Worm (Caenorhabditis elegans) whole organism, L4 larva: ENCODE results near the gene nlp-21.

Source experiments
- D1046.2 ChIP-seq: fragments of 200-800 bp; sonication (Bioruptor generic); IDR thresholded peaks from 2 replicates; pipeline ENCODE4 v1.3.6; 2022; ENCODE audit warnings: missing genetic modification characterization, missing compliant biosample characterization
- F26F4.8 ChIP-seq: fragments of 200-800 bp; sonication (Bioruptor generic); conservative IDR thresholded peaks from 2 replicates; pipeline ENCODE4 v1.3.6; 2022; ENCODE audit warnings: missing genetic modification characterization, missing compliant biosample characterization
- F44E2.7 ChIP-seq: fragments of 200-800 bp; sonication (Bioruptor generic); IDR thresholded peaks from 2 replicates; pipeline ENCODE4 v2.1.2; 2022; ENCODE audit warnings: missing genetic modification characterization, missing compliant biosample characterization
- T20F7.1 ChIP-seq: fragments of 200-800 bp; sonication (Bioruptor generic); optimal IDR thresholded peaks from 2 replicates; lab custom pipeline; 2018; ENCODE audit warnings: mild to moderate bottlenecking, missing genetic modification characterization, missing compliant biosample characterization
- T26A8.4 ChIP-seq: fragments of 200-800 bp; sonication (Bioruptor generic); IDR thresholded peaks from 2 replicates; pipeline ENCODE4 v1.3.6; 2022; ENCODE audit warnings: missing genetic modification characterization, missing compliant biosample characterization
- Y105C5A.15 ChIP-seq: fragments of 200-800 bp; sonication (Bioruptor generic); IDR thresholded peaks from 2 replicates; pipeline ENCODE4 v1.3.6; 2022; ENCODE audit warnings: missing genetic modification characterization, missing compliant biosample characterization
- Y5F2A.4 ChIP-seq: fragments of 200-800 bp; sonication (Bioruptor generic); optimal IDR thresholded peaks from 2 replicates; lab custom pipeline; 2018; ENCODE audit warnings: mild to moderate bottlenecking, missing genetic modification characterization, missing compliant biosample characterization
- Y75B8A.6 ChIP-seq: fragments of 200-800 bp; sonication (Bioruptor generic); IDR thresholded peaks from 2 replicates; pipeline ENCODE4 v1.3.6; 2022; ENCODE audit warnings: missing genetic modification reagents, missing genetic modification characterization, missing compliant biosample characterization
- ZK546.5 ChIP-seq, 2 experiments: sonication (generic microtip); optimal IDR thresholded peaks; 2 replicates each; lab custom pipeline; 2017; ENCODE audit warnings: missing biosample characterization in 2 of 2, missing genetic modification characterization in 2 of 2
- arid-1 ChIP-seq: fragments of 200-800 bp; sonication (Bioruptor generic); conservative IDR thresholded peaks from 2 replicates; pipeline ENCODE4 v1.3.6; 2022; ENCODE audit warnings: missing genetic modification reagents, missing genetic modification characterization, missing compliant biosample characterization
- ceh-44 ChIP-seq: fragments of 200-800 bp; sonication (Bioruptor generic); IDR thresholded peaks from 2 replicates; pipeline ENCODE4 v1.3.6; 2022; ENCODE audit warnings: missing genetic modification reagents, missing genetic modification characterization, missing compliant biosample characterization
- ctbp-1 ChIP-seq: fragments of 200-800 bp; sonication (Bioruptor generic); IDR thresholded peaks from 2 replicates; pipeline ENCODE4 v1.3.6; 2022; ENCODE audit warnings: missing genetic modification reagents, missing genetic modification characterization, missing compliant biosample characterization
- daf-16 ChIP-seq, 3 experiments: sonication (generic microtip); optimal IDR thresholded peaks; 2 replicates each; lab custom pipeline; 2016 to 2017; ENCODE audit warnings: missing genetic modification characterization in 3 of 3, missing genetic modification reagents in 3 of 3, mild to moderate bottlenecking in 2 of 3, missing compliant biosample characterization in 2 of 3, missing biosample characterization in 1 of 3, moderate library complexity in 1 of 3
- daf-19 ChIP-seq: fragments of 200-800 bp; sonication (Bioruptor generic); conservative IDR thresholded peaks from 2 replicates; pipeline ENCODE4 v1.3.6; 2022; ENCODE audit warnings: missing genetic modification characterization, missing compliant biosample characterization
- dmd-6 ChIP-seq: fragments of 200-800 bp; sonication (Bioruptor generic); IDR thresholded peaks from 2 replicates; pipeline ENCODE4 v1.3.6; 2022; ENCODE audit warnings: missing genetic modification reagents, missing genetic modification characterization, missing compliant biosample characterization
- dpl-1 ChIP-seq: fragments of 150-350 bp; optimal IDR thresholded peaks from 2 replicates; lab custom pipeline; 2014; ENCODE audit warnings: missing biosample characterization, missing genetic modification reagents, missing genetic modification characterization
- dve-1 ChIP-seq: sonication (generic microtip); optimal IDR thresholded peaks from 2 replicates; lab custom pipeline; 2017; ENCODE audit warnings: antibody characterized with exemption, mild to moderate bottlenecking, missing genetic modification characterization, missing compliant biosample characterization; ENCODE audit not compliant: insufficient read depth
- egl-43 ChIP-seq: fragments of 200-800 bp; sonication (Bioruptor generic); IDR thresholded peaks from 2 replicates; pipeline ENCODE4 v1.3.6; 2022; ENCODE audit warnings: missing genetic modification reagents, missing genetic modification characterization, missing compliant biosample characterization
- fkh-10 ChIP-seq: fragments of 150-350 bp; optimal IDR thresholded peaks from 2 replicates; lab custom pipeline; 2014; ENCODE audit warnings: missing biosample characterization, missing genetic modification reagents, missing genetic modification characterization
- fos-1 ChIP-seq: fragments of 150-350 bp; optimal IDR thresholded peaks from 2 replicates; lab custom pipeline; 2014; ENCODE audit warnings: missing biosample characterization, missing genetic modification characterization
- hif-1 ChIP-seq, 2 experiments: sonication (generic microtip); optimal IDR thresholded peaks; 2 replicates each; lab custom pipeline; 2016 to 2017; ENCODE audit warnings: missing compliant biosample characterization in 2 of 2, missing genetic modification characterization in 2 of 2, missing genetic modification reagents in 2 of 2, missing genotype in 2 of 2, mild to moderate bottlenecking in 1 of 2
- hlh-11 ChIP-seq: fragments of 200-800 bp; sonication (Bioruptor generic); optimal IDR thresholded peaks from 2 replicates; lab custom pipeline; 2018; ENCODE audit warnings: mild to moderate bottlenecking, missing genetic modification characterization, missing compliant biosample characterization
- hlh-30 ChIP-seq: sonication (generic microtip); optimal IDR thresholded peaks from 2 replicates; lab custom pipeline; 2017; ENCODE audit warnings: antibody characterized with exemption, mild to moderate bottlenecking, missing genetic modification characterization, missing compliant biosample characterization; ENCODE audit not compliant: insufficient read depth
- hmg-1.1 ChIP-seq: fragments of 200-800 bp; sonication (Bioruptor generic); IDR thresholded peaks from 2 replicates; pipeline ENCODE4 v1.3.6; 2022; ENCODE audit warnings: missing genetic modification reagents, missing genetic modification characterization, missing compliant biosample characterization
- lim-7 ChIP-seq: fragments of 200-800 bp; sonication (Bioruptor generic); IDR thresholded peaks from 2 replicates; pipeline ENCODE4 v1.3.6; 2022; ENCODE audit warnings: missing genetic modification characterization, missing compliant biosample characterization
- lin-13 ChIP-seq: fragments of 150-350 bp; optimal IDR thresholded peaks from 2 replicates; lab custom pipeline; 2014; ENCODE audit warnings: missing biosample characterization, missing genetic modification reagents, missing genetic modification characterization
- lsy-2 ChIP-seq, 2 experiments: fragments of 150-350 bp in 1 of 2; sonication (generic microtip) in 1 of 2; optimal IDR thresholded peaks; 2 replicates each; lab custom pipeline; 2014 to 2017; ENCODE audit warnings: missing biosample characterization in 2 of 2, missing genetic modification characterization in 2 of 2
- mdl-1 ChIP-seq, 2 experiments: fragments of 150-350 bp in 1 of 2; sonication (generic microtip) in 1 of 2; optimal IDR thresholded peaks; 2 replicates each; lab custom pipeline; 2014 to 2017; ENCODE audit warnings: missing biosample characterization in 2 of 2, missing genetic modification characterization in 2 of 2
- mep-1 ChIP-seq: fragments of 150-350 bp; sonication (generic microtip); optimal IDR thresholded peaks from 3 replicates; lab custom pipeline; 2014; ENCODE audit warnings: missing biosample characterization, missing genetic modification characterization
- mxl-2 ChIP-seq: fragments of 200-800 bp; sonication (Bioruptor generic); conservative IDR thresholded peaks from 2 replicates; pipeline ENCODE4 v1.3.6; 2022; ENCODE audit warnings: missing genetic modification reagents, missing genetic modification characterization, missing compliant biosample characterization
- nhr-25 ChIP-seq: sonication (generic microtip); optimal IDR thresholded peaks from 2 replicates; lab custom pipeline; 2017; ENCODE audit warnings: missing genetic modification characterization, mild to moderate bottlenecking, missing compliant biosample characterization, antibody characterized with exemption, moderate library complexity, borderline replicate concordance; ENCODE audit not compliant: insufficient read depth
- nhr-28 ChIP-seq: fragments of 150-350 bp; optimal IDR thresholded peaks from 2 replicates; lab custom pipeline; 2014; ENCODE audit warnings: missing biosample characterization, missing genetic modification characterization
- nhr-41 ChIP-seq: fragments of 200-800 bp; sonication (Bioruptor generic); IDR thresholded peaks from 2 replicates; pipeline ENCODE4 v1.3.6; 2022; ENCODE audit warnings: missing genetic modification reagents, missing genetic modification characterization, missing compliant biosample characterization
- nhr-48 ChIP-seq: sonication (generic microtip); optimal IDR thresholded peaks from 2 replicates; lab custom pipeline; 2016; ENCODE audit warnings: mild to moderate bottlenecking, missing genetic modification characterization, missing compliant biosample characterization
- pha-4 ChIP-seq, 2 experiments: fragments of 150-350 bp in 1 of 2; fragments of 200-800 bp in 1 of 2; sonication (Bioruptor generic) in 1 of 2; IDR thresholded peaks in 1 of 2; optimal IDR thresholded peaks in 1 of 2; 2 replicates each; pipeline versions ENCODE4 v1.3.6 to Lab custom; 2014 to 2022; ENCODE audit warnings: missing genetic modification characterization in 2 of 2, missing genetic modification reagents in 2 of 2, missing biosample characterization in 1 of 2, missing compliant biosample characterization in 1 of 2
- php-3 ChIP-seq: fragments of 200-800 bp; sonication (Bioruptor generic); IDR thresholded peaks from 2 replicates; pipeline ENCODE4 v1.3.6; 2022; ENCODE audit warnings: missing genetic modification reagents, missing genetic modification characterization, missing compliant biosample characterization
- rbr-2 ChIP-seq: sonication (generic microtip); optimal IDR thresholded peaks from 2 replicates; lab custom pipeline; 2016; ENCODE audit warnings: missing genotype, missing genetic modification characterization, missing compliant biosample characterization
- set-16 ChIP-seq: fragments of 200-800 bp; sonication (Bioruptor generic); IDR thresholded peaks from 2 replicates; pipeline ENCODE4 v1.3.6; 2022; ENCODE audit warnings: missing genetic modification reagents, missing genetic modification characterization, missing compliant biosample characterization
- snpc-4 ChIP-seq: fragments of 150-350 bp; optimal IDR thresholded peaks from 2 replicates; lab custom pipeline; 2014; ENCODE audit warnings: missing biosample characterization, missing genetic modification characterization
- spr-1 ChIP-seq: sonication (generic microtip); optimal IDR thresholded peaks from 2 replicates; lab custom pipeline; 2016; ENCODE audit warnings: mild to moderate bottlenecking, missing genetic modification characterization, missing compliant biosample characterization
- tag-97 ChIP-seq: fragments of 200-800 bp; sonication (Bioruptor generic); IDR thresholded peaks from 2 replicates; pipeline ENCODE4 v1.3.6; 2022; ENCODE audit warnings: missing genetic modification characterization, missing compliant biosample characterization
- tra-1 ChIP-seq: fragments of 200-800 bp; sonication (Bioruptor generic); IDR thresholded peaks from 2 replicates; pipeline ENCODE4 v1.3.6; 2022; ENCODE audit warnings: missing genetic modification reagents, missing genetic modification characterization, missing compliant biosample characterization

The nlp-21 gene

DNA sequence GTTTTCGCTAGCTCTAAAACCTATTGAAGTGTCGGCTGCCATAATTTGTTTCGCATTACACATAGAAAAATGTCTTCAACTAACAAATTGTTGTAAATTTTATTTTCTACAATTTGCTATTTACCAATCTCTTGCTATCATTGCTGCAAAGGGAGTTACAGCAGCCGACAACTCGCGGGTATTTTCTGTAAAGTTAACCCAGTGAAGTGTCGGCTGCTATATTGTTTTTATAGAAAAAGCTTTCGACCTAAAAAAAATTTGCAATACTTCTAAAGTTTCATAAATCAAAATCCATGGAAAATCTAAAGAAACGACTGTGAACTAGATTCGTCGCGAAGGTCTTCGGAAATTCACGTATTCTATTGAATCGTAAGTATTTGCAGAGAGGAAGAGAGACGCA, 14.2 kb downstream of the nlp-21 start:
- TF ChIP-seq mxl-2 (GFP tag; lab: Robert Waterston, UW) (no peak), hlh-11 (tag; lab: Kevin White, UChicago) (no peak), ceh-44 (GFP tag; lab: Robert Waterston, UW) (no peak), hif-1 (tag; optimal IDR thresholded peaks at IDR 0.05; lab: Kevin White, UChicago) (peak in 1 of 2 experiments; percentile 79), nhr-48 (tag; lab: Kevin White, UChicago) (no peak), mdl-1 (tag; optimal IDR thresholded peaks at IDR 0.05; lab: Kevin White, UChicago) (no peak)

DNA sequence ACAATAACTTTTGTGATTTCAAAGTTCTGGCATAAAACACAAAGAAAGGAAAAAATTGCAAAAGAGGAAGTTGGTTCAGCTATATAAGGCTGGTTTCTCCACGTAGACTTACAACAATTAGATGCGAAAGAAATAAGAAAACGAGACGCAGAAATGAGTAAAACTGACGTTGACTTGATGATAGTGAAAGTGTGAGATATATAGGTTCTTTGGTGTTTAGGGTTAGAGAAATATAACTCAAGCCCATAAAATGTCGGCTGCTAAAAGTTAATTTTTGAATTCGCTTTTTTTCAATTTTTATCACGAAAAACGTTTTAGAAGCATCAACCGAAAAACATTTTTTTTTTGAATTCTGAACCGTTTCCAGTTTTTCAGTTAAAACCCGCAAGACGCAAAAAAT, 14.6 kb downstream of the nlp-21 start:
- TF ChIP-seq mep-1 (peak; percentile 5), ZK546.5 (tag; optimal IDR thresholded peaks at IDR 0.05; lab: Kevin White, UChicago) (no peak), pha-4 (GFP tag; IDR thresholded peaks at IDR 0.05; lab: Robert Waterston, UW) (no peak), pha-4 (tag; optimal IDR thresholded peaks at IDR 0.05; lab: Kevin White, UChicago) (no peak), tra-1 (GFP tag; lab: Robert Waterston, UW) (no peak)

DNA sequence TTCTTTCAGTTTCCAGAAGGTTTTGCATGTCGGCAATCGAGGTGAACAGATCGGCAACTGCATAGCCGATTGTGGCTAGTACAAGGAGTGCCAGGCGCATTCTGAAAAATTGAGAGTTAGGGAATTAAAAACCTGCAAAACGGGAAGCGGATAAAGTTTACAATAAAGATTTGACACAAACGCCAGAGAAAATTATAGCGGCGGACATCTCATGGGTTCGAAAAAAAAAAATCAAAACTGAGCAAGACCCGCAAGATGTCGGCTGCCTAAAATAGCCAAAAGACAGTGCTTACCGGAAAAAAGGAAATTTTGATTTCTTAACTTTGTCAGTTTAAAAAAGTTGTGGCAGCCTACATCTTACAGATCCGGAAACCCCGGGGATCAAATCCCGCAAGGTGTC, 15.2 kb downstream of the nlp-21 start, which contains the start of gene dpy-18:
Gene dpy-18 (minus strand): TSS at position 101 of the 400 bp plus-strand sequence.
- no peak for TF ChIP-seq dmd-6 (GFP tag; lab: Robert Waterston, UW)
- TF ChIP-seq arid-1 (GFP tag; lab: Robert Waterston, UW), result no peak
- no peak for TF ChIP-seq F44E2.7 (GFP tag; lab: Robert Waterston, UW)
- no peak for TF ChIP-seq lsy-2 (tag; optimal IDR thresholded peaks at IDR 0.05; lab: Kevin White, UChicago)
- TF ChIP-seq ctbp-1 (GFP tag; lab: Robert Waterston, UW), result no peak
- no peak for TF ChIP-seq tag-97 (GFP tag; lab: Robert Waterston, UW)
- TF ChIP-seq fkh-10 (GFP tag; lab: Kevin White, UChicago), result no peak
- TF ChIP-seq mdl-1 (tag; optimal IDR thresholded peaks at IDR 0.05; lab: Kevin White, UChicago), result no peak
- no peak for TF ChIP-seq set-16 (GFP tag; lab: Robert Waterston, UW)
- TF ChIP-seq php-3, result no peak
- no peak for TF ChIP-seq nhr-25 (tag; lab: Kevin White, UChicago)
- no peak for TF ChIP-seq Y75B8A.6 (GFP tag; lab: Robert Waterston, UW)
- no peak for TF ChIP-seq daf-16 (GFP tag; optimal IDR thresholded peaks at IDR 0.05; lab: Kevin White, UChicago)
- TF ChIP-seq daf-16 (tag; optimal IDR thresholded peaks at IDR 0.05; lab: Kevin White, UChicago), result no peak
- no peak for TF ChIP-seq hlh-30 (tag; lab: Kevin White, UChicago)

DNA sequence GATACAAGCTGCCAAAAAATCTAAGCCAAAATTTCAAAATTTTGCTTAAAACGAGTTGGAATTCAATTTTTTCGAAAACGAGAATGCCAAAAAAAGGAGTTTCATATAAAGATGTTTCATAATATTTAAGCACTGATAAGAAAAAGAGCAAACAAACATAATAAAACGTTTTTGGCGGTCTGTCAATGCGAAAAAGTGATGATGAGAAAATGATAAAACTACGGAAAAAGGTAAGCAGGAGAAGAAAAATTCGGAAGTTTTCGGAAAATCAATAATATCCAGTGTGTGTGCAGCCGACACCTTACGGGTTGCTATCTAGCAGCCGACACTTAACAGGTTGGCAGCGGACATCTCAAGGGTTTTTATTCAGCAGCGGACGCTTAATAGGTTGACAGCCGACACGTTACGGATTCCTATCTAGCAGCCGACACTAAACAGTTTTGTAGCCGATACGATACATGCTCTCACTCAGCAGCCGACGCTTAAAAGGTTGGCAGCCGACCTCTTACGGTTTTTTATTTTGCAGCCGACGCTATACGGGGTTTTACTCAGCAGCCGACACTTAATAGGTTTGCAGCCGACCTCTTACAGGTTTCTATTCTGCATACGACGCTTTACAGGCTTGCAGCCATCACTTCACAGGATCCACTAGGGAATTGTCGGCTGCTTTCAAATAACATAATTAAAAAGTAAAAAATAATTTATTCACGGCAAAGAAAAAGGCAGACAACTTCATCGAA, 20.7 kb downstream of the nlp-21 start:
- no peak for TF ChIP-seq dpl-1 (GFP tag; lab: Kevin White, UChicago)
- peak; percentile 66 for TF ChIP-seq nhr-28 (tag; lab: Kevin White, UChicago)
- TF ChIP-seq egl-43, result no peak
- 0 out of 2 replicates have a peak, but pooled peaks have one; percentile 37 for TF ChIP-seq hmg-1.1 (GFP tag; lab: Robert Waterston, UW)
- TF ChIP-seq dmd-6 (GFP tag; lab: Robert Waterston, UW), result peak; percentile 29; the same call in 1 of the 2 replicates
- TF ChIP-seq snpc-4, result peak; percentile 76
- no peak for TF ChIP-seq lim-7 (GFP tag; lab: Robert Waterston, UW)
- TF ChIP-seq F26F4.8, result no peak
- TF ChIP-seq D1046.2, result no peak
- 0 out of 2 replicates have a peak, but pooled peaks have one; percentile 21 for TF ChIP-seq T26A8.4 (GFP tag; lab: Robert Waterston, UW)
- peak; percentile 9 for TF ChIP-seq spr-1
- TF ChIP-seq Y105C5A.15 (GFP tag; lab: Robert Waterston, UW), result no peak
- no peak for TF ChIP-seq fos-1 (tag; lab: Kevin White, UChicago)
- peak; percentile 97 for TF ChIP-seq lin-13
- no peak for TF ChIP-seq nhr-41 (GFP tag; lab: Robert Waterston, UW)
- no peak for TF ChIP-seq T20F7.1
- TF ChIP-seq rbr-2 (tag; lab: Kevin White, UChicago), result no peak
- TF ChIP-seq Y5F2A.4 (GFP tag; lab: Kevin White, UChicago), result no peak
- TF ChIP-seq daf-19 (GFP tag; lab: Robert Waterston, UW), result no peak
- no peak for TF ChIP-seq daf-16 (GFP tag; optimal IDR thresholded peaks at IDR 0.05; lab: Kevin White, UChicago)
- TF ChIP-seq daf-16 (tag; optimal IDR thresholded peaks at IDR 0.05; lab: Kevin White, UChicago), result peak; percentile 54
- peak; percentile 39 for TF ChIP-seq dve-1 (tag; lab: Kevin White, UChicago)
- 0 out of 2 replicates have a peak, but pooled peaks have one; percentile 24 for TF ChIP-seq php-3
